Worm (Caenorhabditis elegans) whole organism, L2 larva: ENCODE measurements around the gene npr-13.
A peak's percentile ranks its signal among the peaks of the same experiment; 100 is the strongest.

Source experiments
- F13H6.1 ChIP-seq: sonication (generic microtip); optimal IDR thresholded peaks from 2 replicates; lab custom pipeline; 2016; ENCODE audit warnings: missing genetic modification characterization, missing compliant biosample characterization
- R02D3.7 ChIP-seq: fragments of 150-350 bp; optimal IDR thresholded peaks from 2 replicates; lab custom pipeline; 2014; ENCODE audit warnings: missing biosample characterization, missing genetic modification characterization
- Y55F3AM.14 ChIP-seq: fragments of 200-800 bp; sonication (Bioruptor generic); optimal IDR thresholded peaks from 2 replicates; lab custom pipeline; 2018; ENCODE audit warnings: mild to moderate bottlenecking, missing genetic modification characterization, missing compliant biosample characterization
- ZK546.5 ChIP-seq: sonication (generic microtip); optimal IDR thresholded peaks from 2 replicates; lab custom pipeline; 2017; ENCODE audit warnings: missing biosample characterization, missing genetic modification characterization
- aly-2 ChIP-seq: fragments of 150-350 bp; optimal IDR thresholded peaks from 2 replicates; lab custom pipeline; 2014; ENCODE audit warnings: missing biosample characterization, missing genetic modification characterization
- ama-1 ChIP-seq: fragments of 150-350 bp; optimal IDR thresholded peaks from 2 replicates; lab custom pipeline; 2018; ENCODE audit warnings: inconsistent platforms
- ceh-16 ChIP-seq: fragments of 150-350 bp; optimal IDR thresholded peaks from 2 replicates; lab custom pipeline; 2014; ENCODE audit warnings: missing biosample characterization, missing genetic modification characterization
- crh-2 ChIP-seq: sonication (generic microtip); optimal IDR thresholded peaks from 2 replicates; lab custom pipeline; 2017; ENCODE audit warnings: missing biosample characterization, missing genetic modification characterization
- egl-27 ChIP-seq: sonication (generic microtip); optimal IDR thresholded peaks from 3 replicates; lab custom pipeline; 2017; ENCODE audit warnings: missing biosample characterization, missing genetic modification reagents, missing genetic modification characterization
- gmeb-1 ChIP-seq: fragments of 150-350 bp; optimal IDR thresholded peaks from 2 replicates; lab custom pipeline; 2014; ENCODE audit warnings: missing biosample characterization, missing genetic modification characterization
- lin-11 ChIP-seq: fragments of 150-350 bp; sonication (generic microtip); optimal IDR thresholded peaks from 2 replicates; lab custom pipeline; 2014; ENCODE audit warnings: missing biosample characterization, missing genetic modification characterization, inconsistent platforms, mixed read lengths
- lin-13 ChIP-seq: fragments of 150-350 bp; optimal IDR thresholded peaks from 2 replicates; lab custom pipeline; 2014; ENCODE audit warnings: missing biosample characterization, missing genetic modification reagents, missing genetic modification characterization
- lin-39 ChIP-seq: fragments of 150-350 bp; optimal IDR thresholded peaks from 2 replicates; lab custom pipeline; 2014; ENCODE audit warnings: missing biosample characterization, missing genetic modification reagents, missing genetic modification characterization
- lsy-2 ChIP-seq, 2 experiments: fragments of 150-350 bp in 1 of 2; sonication (generic microtip) in 1 of 2; optimal IDR thresholded peaks; 2 replicates each; lab custom pipeline; 2014 to 2017; ENCODE audit warnings: missing biosample characterization in 2 of 2, missing genetic modification characterization in 2 of 2
- mab-5 ChIP-seq: fragments of 150-350 bp; optimal IDR thresholded peaks from 2 replicates; lab custom pipeline; 2014; ENCODE audit warnings: missing biosample characterization, missing genetic modification characterization
- mbf-1 ChIP-seq: sonication (generic microtip); optimal IDR thresholded peaks from 2 replicates; lab custom pipeline; 2017; ENCODE audit warnings: missing biosample characterization, missing genetic modification characterization
- nhr-10 ChIP-seq: sonication (generic microtip); optimal IDR thresholded peaks from 2 replicates; lab custom pipeline; 2017; ENCODE audit warnings: missing biosample characterization, missing genetic modification characterization
- nhr-12 ChIP-seq: fragments of 150-350 bp; optimal IDR thresholded peaks from 2 replicates; lab custom pipeline; 2014; ENCODE audit warnings: missing biosample characterization, missing genetic modification characterization
- nhr-129 ChIP-seq: fragments of 150-350 bp; optimal IDR thresholded peaks from 2 replicates; lab custom pipeline; 2014; ENCODE audit warnings: missing biosample characterization, missing genetic modification characterization
- nhr-21 ChIP-seq: fragments of 150-350 bp; optimal IDR thresholded peaks from 2 replicates; lab custom pipeline; 2014; ENCODE audit warnings: missing biosample characterization, missing genetic modification characterization
- nhr-237 ChIP-seq: fragments of 150-350 bp; optimal IDR thresholded peaks from 2 replicates; lab custom pipeline; 2014; ENCODE audit warnings: missing biosample characterization, missing genetic modification characterization
- nhr-25 ChIP-seq: fragments of 150-350 bp; sonication (generic microtip); optimal IDR thresholded peaks from 3 replicates; lab custom pipeline; 2014; ENCODE audit warnings: missing biosample characterization, missing genetic modification characterization
- nhr-6 ChIP-seq: fragments of 150-350 bp; optimal IDR thresholded peaks from 2 replicates; lab custom pipeline; 2014; ENCODE audit warnings: missing biosample characterization, missing genetic modification characterization
- nhr-77 ChIP-seq: fragments of 150-350 bp; optimal IDR thresholded peaks from 2 replicates; lab custom pipeline; 2014; ENCODE audit warnings: missing biosample characterization, missing genetic modification characterization
- sem-4 ChIP-seq: fragments of 150-350 bp; optimal IDR thresholded peaks from 2 replicates; lab custom pipeline; 2014; ENCODE audit warnings: missing biosample characterization, missing genetic modification reagents, missing genetic modification characterization
- sma-3 ChIP-seq: sonication (generic microtip); optimal IDR thresholded peaks from 2 replicates; lab custom pipeline; 2016; ENCODE audit warnings: missing genetic modification reagents, missing genetic modification characterization, missing compliant biosample characterization
- sma-9 ChIP-seq, 2 experiments: fragments of 150-350 bp in 1 of 2; sonication (generic microtip) in 1 of 2; optimal IDR thresholded peaks; 2 replicates each; lab custom pipeline; 2014 to 2016; ENCODE audit warnings: missing genetic modification characterization in 2 of 2, mild to moderate bottlenecking in 1 of 2, missing biosample characterization in 1 of 2, missing compliant biosample characterization in 1 of 2, missing genetic modification reagents in 1 of 2, moderate library complexity in 1 of 2
- snpc-4 ChIP-seq: fragments of 150-350 bp; optimal IDR thresholded peaks from 2 replicates; lab custom pipeline; 2014; ENCODE audit warnings: missing biosample characterization, missing genetic modification characterization
- unc-39 ChIP-seq: fragments of 150-350 bp; optimal IDR thresholded peaks from 2 replicates; lab custom pipeline; 2014; ENCODE audit warnings: missing biosample characterization, missing genetic modification characterization
- unc-55 ChIP-seq: fragments of 150-350 bp; sonication (generic microtip); optimal IDR thresholded peaks from 3 replicates; lab custom pipeline; 2014; ENCODE audit warnings: missing biosample characterization, missing genetic modification reagents, missing genetic modification characterization
- ztf-1 ChIP-seq: fragments of 200-800 bp; sonication (Bioruptor generic); conservative IDR thresholded peaks from 2 replicates; pipeline ENCODE4 v1.3.6; 2022; ENCODE audit warnings: missing genetic modification characterization, missing compliant biosample characterization
- ztf-11 ChIP-seq: sonication (generic microtip); optimal IDR thresholded peaks from 2 replicates; lab custom pipeline; 2017; ENCODE audit warnings: missing biosample characterization, missing genetic modification characterization
- ztf-4 ChIP-seq: fragments of 150-350 bp; optimal IDR thresholded peaks from 2 replicates; lab custom pipeline; 2014; ENCODE audit warnings: missing biosample characterization, missing genetic modification characterization

npr-13 gene

DNA sequence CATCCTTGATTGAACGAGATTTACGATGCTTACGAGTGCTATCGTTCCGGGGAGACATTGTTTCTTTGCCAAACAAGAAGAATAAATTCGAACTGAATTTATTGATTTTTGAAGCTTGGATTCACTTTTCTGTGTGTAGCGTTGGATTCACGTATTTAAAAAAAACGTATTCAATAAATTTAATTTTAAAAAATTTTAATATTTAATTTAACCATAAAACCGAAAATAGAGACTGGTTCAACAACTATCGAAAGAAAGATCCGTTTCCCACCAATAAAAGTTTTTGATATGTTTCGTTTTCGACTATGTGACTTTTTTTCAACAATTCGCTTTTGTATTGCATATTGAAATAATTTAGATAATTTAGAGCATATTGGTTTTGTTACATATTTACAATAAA, 17.0 kb upstream of the npr-13 start, which contains the start of gene ZC412.5:
TSS of gene ZC412.5 (minus strand) at position 101 of the 400 bp plus-strand sequence.
- TF ChIP-seq ZK546.5 (no peak), ztf-1 (GFP tag; lab: Robert Waterston, UW) (no peak), lin-13 (GFP tag; lab: Kevin White, UChicago) (no peak), lin-11 (no peak), ztf-4 (tag; lab: Kevin White, UChicago) (no peak), snpc-4 (no peak), nhr-6 (tag; lab: Kevin White, UChicago) (no peak), ama-1 (lab: Kevin White, UChicago) (no peak), F13H6.1 (tag; lab: Kevin White, UChicago) (no peak), nhr-12 (no peak), nhr-21 (tag; lab: Kevin White, UChicago) (no peak), mbf-1 (tag; lab: Kevin White, UChicago) (no peak), sem-4 (no peak), aly-2 (tag; lab: Kevin White, UChicago) (no peak), ztf-11 (tag; lab: Kevin White, UChicago) (no peak), crh-2 (tag; lab: Kevin White, UChicago) (no peak), nhr-129 (tag; lab: Kevin White, UChicago) (no peak), lin-39 (no peak)

DNA sequence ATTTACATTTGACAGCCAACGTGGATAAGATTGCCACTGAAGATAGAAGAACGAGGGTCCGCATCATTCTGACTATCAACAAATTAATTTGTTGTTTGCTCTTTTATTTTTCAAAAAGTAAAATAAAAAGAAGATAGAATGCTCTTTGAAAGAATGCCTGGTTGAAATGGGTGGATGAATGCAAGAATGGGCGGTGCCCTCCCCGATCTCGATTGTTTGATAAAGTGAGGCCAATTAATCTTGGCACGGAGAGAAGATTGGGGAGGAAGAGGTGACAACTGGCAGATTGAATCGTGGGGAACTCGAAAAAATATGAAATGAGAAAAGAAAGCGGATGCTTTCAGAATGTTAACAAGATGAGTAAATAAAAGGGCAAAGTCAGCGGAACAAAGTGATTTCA, 13.0 kb upstream of the npr-13 start, which contains the start of gene ZC412.3:
TSS of gene ZC412.3 (minus strand) at position 183 of the 400 bp plus-strand sequence.
- no peak for TF ChIP-seq sma-3 (GFP tag; lab: Kevin White, UChicago)
- no peak for TF ChIP-seq R02D3.7 (tag; lab: Kevin White, UChicago)
- no peak for TF ChIP-seq lin-11
- no peak for TF ChIP-seq sem-4
- TF ChIP-seq ceh-16 (tag; lab: Kevin White, UChicago), result no peak
- TF ChIP-seq nhr-10 (tag; lab: Kevin White, UChicago), result no peak
- peak; percentile 24 for TF ChIP-seq nhr-129 (tag; lab: Kevin White, UChicago)
- TF ChIP-seq F13H6.1 (tag; lab: Kevin White, UChicago), result peak; percentile 58
- TF ChIP-seq Y55F3AM.14 (GFP tag; lab: Kevin White, UChicago), result no peak
- TF ChIP-seq unc-39, result no peak
- TF ChIP-seq sma-9 (GFP tag; optimal IDR thresholded peaks at IDR 0.05; lab: Kevin White, UChicago), result peak; percentile 38
- TF ChIP-seq sma-9 (tag; optimal IDR thresholded peaks at IDR 0.05; lab: Kevin White, UChicago), result no peak
- no peak for TF ChIP-seq crh-2 (tag; lab: Kevin White, UChicago)
- TF ChIP-seq ztf-11 (tag; lab: Kevin White, UChicago), result no peak
- no peak for TF ChIP-seq snpc-4
- no peak for TF ChIP-seq unc-55 (GFP tag; lab: Kevin White, UChicago)
- no peak for TF ChIP-seq lin-13 (GFP tag; lab: Kevin White, UChicago)

DNA sequence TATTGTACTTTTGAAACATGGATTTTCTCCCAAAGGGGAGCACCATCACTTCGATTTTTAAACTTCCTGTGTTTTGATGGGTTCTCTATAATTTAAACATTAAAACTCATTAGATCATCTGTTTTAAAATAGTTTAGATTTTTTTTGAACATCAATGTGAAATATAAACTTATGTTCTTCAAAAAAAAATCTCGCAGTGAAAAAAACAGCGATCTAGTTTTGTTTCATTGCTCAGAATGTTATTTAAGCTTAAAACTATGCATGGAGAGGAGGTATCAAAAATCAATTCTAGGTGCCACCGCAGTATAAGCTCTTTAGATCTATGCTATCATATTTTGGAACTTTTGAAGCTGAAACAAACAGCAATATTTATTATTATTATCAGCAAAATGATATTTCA, 9.8 kb upstream of the npr-13 start, which contains the start of gene gcy-14:
TSS of gene gcy-14 (minus strand) at position 101 of the 400 bp plus-strand sequence.
- no peak for TF ChIP-seq gmeb-1 (tag; lab: Kevin White, UChicago)
- TF ChIP-seq lsy-2 (tag; optimal IDR thresholded peaks at IDR 0.05; lab: Kevin White, UChicago), result no peak
- no peak for TF ChIP-seq egl-27 (tag; lab: Kevin White, UChicago)
- no peak for TF ChIP-seq nhr-77 (tag; lab: Kevin White, UChicago)
- no peak for TF ChIP-seq nhr-10 (tag; lab: Kevin White, UChicago)

DNA sequence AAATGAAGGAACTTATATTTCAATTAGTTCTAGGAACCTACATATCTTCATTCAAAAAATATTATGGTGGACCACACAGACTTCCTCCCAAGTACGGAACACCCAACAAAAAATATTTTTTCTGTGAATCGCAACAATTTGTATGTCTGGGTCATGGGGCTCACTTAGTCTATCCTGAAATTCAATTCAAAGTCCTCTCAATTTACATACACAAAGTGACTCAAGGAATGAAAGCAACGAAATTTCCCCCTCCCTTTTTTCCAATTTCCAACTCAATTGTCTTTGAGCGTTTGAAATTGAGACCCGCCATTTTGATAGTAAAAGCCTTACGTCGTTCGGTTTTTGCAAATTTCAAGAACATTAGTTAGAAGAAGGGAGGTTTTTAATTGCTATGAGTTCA, 977 bp upstream of the npr-13 start:
- TF ChIP-seq lsy-2 (tag; optimal IDR thresholded peaks at IDR 0.05; lab: Kevin White, UChicago), result no peak
- no peak for TF ChIP-seq nhr-237 (tag; lab: Kevin White, UChicago)
- TF ChIP-seq ceh-16 (tag; lab: Kevin White, UChicago), result no peak
- no peak for TF ChIP-seq unc-55 (GFP tag; lab: Kevin White, UChicago)
- TF ChIP-seq nhr-25 (tag; lab: Kevin White, UChicago), result no peak
- TF ChIP-seq, all 48 proteins: peak for 0

DNA sequence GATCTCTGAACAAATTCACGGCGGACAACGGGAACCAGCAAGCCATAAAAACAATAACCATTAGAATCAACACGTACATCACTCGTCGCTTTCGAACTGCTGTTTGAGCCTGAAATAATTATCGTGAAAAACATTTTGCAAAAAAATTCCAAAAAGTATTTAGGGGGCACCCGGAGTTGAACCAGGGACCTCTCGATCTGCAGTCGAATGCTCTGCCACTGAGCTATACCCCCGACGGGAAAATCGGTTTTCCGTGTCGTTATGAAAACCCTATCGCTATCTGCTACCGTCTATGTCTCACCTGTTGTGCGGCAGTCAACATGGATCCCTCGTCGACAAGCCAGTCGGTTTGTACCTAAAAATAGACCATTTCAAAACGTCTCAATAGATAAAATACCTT, 2.8 kb downstream of the npr-13 start:
- TF ChIP-seq mab-5 (tag; lab: Kevin White, UChicago), result no peak
- TF ChIP-seq aly-2 (tag; lab: Kevin White, UChicago), result no peak
- peak; percentile 23 for TF ChIP-seq sma-9 (GFP tag; optimal IDR thresholded peaks at IDR 0.05; lab: Kevin White, UChicago)
- no peak for TF ChIP-seq sma-9 (tag; optimal IDR thresholded peaks at IDR 0.05; lab: Kevin White, UChicago)
- peak; percentile 21 for TF ChIP-seq lin-11
- TF ChIP-seq nhr-129 (tag; lab: Kevin White, UChicago), result peak; percentile 31
- TF ChIP-seq gmeb-1 (tag; lab: Kevin White, UChicago), result peak; percentile 37
- TF ChIP-seq Y55F3AM.14 (GFP tag; lab: Kevin White, UChicago), result no peak
- peak; percentile 58 for TF ChIP-seq snpc-4
- peak; percentile 17 for TF ChIP-seq unc-55 (GFP tag; lab: Kevin White, UChicago)
